Fruit fly (Drosophila melanogaster) whole organism, embryonic: Measurements from ENCODE around the gene CG43407.
A peak's percentile ranks its signal among the peaks of the same experiment; 100 is the strongest.

Source experiments
- CG10147 ChIP-seq: fragments of 200-800 bp; sonication (Bioruptor generic); optimal IDR thresholded peaks from 2 replicates; lab custom pipeline; 2019; ENCODE audit warnings: missing biosample characterization, mild to moderate bottlenecking, missing genetic modification characterization, moderate library complexity
- CG10209 ChIP-seq: fragments of 200-800 bp; sonication (Bioruptor generic); optimal IDR thresholded peaks from 3 replicates; lab custom pipeline; 2017; ENCODE audit warnings: missing biosample characterization, mild to moderate bottlenecking, missing genetic modification characterization, missing genetic modification reagents
- CG11696 ChIP-seq: fragments of 200-800 bp; sonication (Bioruptor generic); IDR thresholded peaks from 2 replicates; pipeline ENCODE4 v1.3.6; 2022; ENCODE audit warnings: missing biosample characterization, missing genetic modification characterization
- CG13624 ChIP-seq: fragments of 200-800 bp; sonication (Bioruptor generic); optimal IDR thresholded peaks from 2 replicates; lab custom pipeline; 2016; ENCODE audit warnings: missing biosample characterization, missing genetic modification characterization
- CG14667 ChIP-seq: fragments of 200-800 bp; sonication (Bioruptor generic); IDR thresholded peaks from 2 replicates; pipeline ENCODE4 v1.3.6; 2022; ENCODE audit warnings: missing biosample characterization, missing genetic modification characterization
- CG15073 ChIP-seq: fragments of 200-800 bp; sonication (Bioruptor generic); optimal IDR thresholded peaks from 2 replicates; lab custom pipeline; 2016; ENCODE audit warnings: missing biosample characterization, missing genetic modification characterization
- CG17568 ChIP-seq: fragments of 200-800 bp; sonication (Bioruptor generic); optimal IDR thresholded peaks from 2 replicates; lab custom pipeline; 2018; ENCODE audit warnings: missing biosample characterization, mild to moderate bottlenecking, missing genetic modification characterization, moderate library complexity
- CG18262 ChIP-seq: fragments of 200-800 bp; optimal IDR thresholded peaks from 3 replicates; lab custom pipeline; 2019; ENCODE audit warnings: missing biosample characterization, mild to moderate bottlenecking, missing genetic modification characterization, moderate library complexity
- CG32532 ChIP-seq: fragments of 200-800 bp; sonication (Bioruptor generic); IDR thresholded peaks from 2 replicates; pipeline ENCODE4 v1.3.6; 2022; ENCODE audit warnings: missing biosample characterization, missing genetic modification characterization
- CG3995 ChIP-seq: fragments of 200-800 bp; sonication (Bioruptor generic); optimal IDR thresholded peaks from 3 replicates; lab custom pipeline; 2016; ENCODE audit warnings: missing biosample characterization, missing genetic modification characterization
- CG4282 ChIP-seq: fragments of 200-800 bp; sonication (Bioruptor generic); optimal IDR thresholded peaks from 2 replicates; lab custom pipeline; 2016; ENCODE audit warnings: missing biosample characterization, missing genetic modification characterization
- CG6175 ChIP-seq: fragments of 200-800 bp; sonication (Bioruptor generic); IDR thresholded peaks from 3 replicates; pipeline ENCODE4 v1.3.6; 2022; ENCODE audit warnings: missing biosample characterization, missing genetic modification characterization
- CG7963 ChIP-seq: fragments of 200-800 bp; sonication (Bioruptor generic); IDR thresholded peaks from 3 replicates; pipeline ENCODE4 v1.3.6; 2022; ENCODE audit warnings: missing biosample characterization, missing genetic modification characterization; ENCODE audit not compliant: partially characterized antibody
- CG7987 ChIP-seq: fragments of 200-800 bp; sonication (Bioruptor generic); optimal IDR thresholded peaks from 2 replicates; lab custom pipeline; 2018; ENCODE audit warnings: missing biosample characterization, mild to moderate bottlenecking, missing genetic modification characterization, moderate library complexity
- CG8290 ChIP-seq, 3 experiments: fragments of 200-800 bp; sonication (Bioruptor generic); optimal IDR thresholded peaks; 2 replicates each; lab custom pipeline; 2016 to 2019; ENCODE audit warnings: missing biosample characterization in 3 of 3, missing genetic modification characterization in 3 of 3, mild to moderate bottlenecking in 2 of 3, moderate library complexity in 1 of 3
- CG9817 ChIP-seq: fragments of 200-800 bp; sonication (Bioruptor generic); optimal IDR thresholded peaks from 2 replicates; lab custom pipeline; 2018; ENCODE audit warnings: missing biosample characterization, mild to moderate bottlenecking, missing genetic modification characterization, moderate library complexity
- CHES-1-like ChIP-seq: fragments of 200-800 bp; sonication (Bioruptor generic); optimal IDR thresholded peaks from 2 replicates; lab custom pipeline; 2016; ENCODE audit warnings: missing biosample characterization, missing genetic modification characterization
- Dbx ChIP-seq: fragments of 200-800 bp; sonication (Bioruptor generic); IDR thresholded peaks from 3 replicates; pipeline ENCODE4 v1.3.6; 2022; ENCODE audit warnings: missing biosample characterization, missing genetic modification characterization
- Fer1 ChIP-seq: fragments of 200-800 bp; sonication (Bioruptor generic); optimal IDR thresholded peaks from 2 replicates; lab custom pipeline; 2017; ENCODE audit warnings: missing biosample characterization, mild to moderate bottlenecking, missing genetic modification characterization
- Gsc ChIP-seq: fragments of 200-800 bp; sonication (Bioruptor generic); IDR thresholded peaks from 2 replicates; pipeline ENCODE4 v1.3.6; 2022; ENCODE audit warnings: missing biosample characterization, missing genetic modification characterization
- HHEX ChIP-seq: fragments of 200-800 bp; sonication (Bioruptor generic); optimal IDR thresholded peaks from 3 replicates; lab custom pipeline; 2017; ENCODE audit warnings: missing biosample characterization, mild to moderate bottlenecking, missing genetic modification characterization, missing genetic modification reagents
- HLH3B ChIP-seq: fragments of 200-800 bp; sonication (Bioruptor generic); IDR thresholded peaks from 2 replicates; pipeline ENCODE4 v1.3.6; 2022; ENCODE audit warnings: missing biosample characterization, missing genetic modification characterization
- HmgD ChIP-seq: fragments of 200-800 bp; sonication (Bioruptor generic); optimal IDR thresholded peaks from 3 replicates; lab custom pipeline; 2016; ENCODE audit warnings: missing biosample characterization, missing genetic modification characterization
- Hr51 ChIP-seq, 2 experiments: fragments of 200-800 bp; sonication (Bioruptor generic); optimal IDR thresholded peaks; 2 replicates in 1 of 2; 3 replicates in 1 of 2; lab custom pipeline; 2016 to 2018; ENCODE audit warnings: missing biosample characterization in 2 of 2, missing genetic modification characterization in 2 of 2, mild to moderate bottlenecking in 1 of 2, moderate library complexity in 1 of 2
- Hsf ChIP-seq: fragments of 200-800 bp; sonication (Bioruptor generic); optimal IDR thresholded peaks from 3 replicates; lab custom pipeline; 2016; ENCODE audit warnings: missing biosample characterization, missing genetic modification characterization
- Meics ChIP-seq: fragments of 200-800 bp; sonication (Bioruptor generic); optimal IDR thresholded peaks from 2 replicates; lab custom pipeline; 2017; ENCODE audit warnings: missing biosample characterization, mild to moderate bottlenecking, missing genetic modification characterization
- Sry-δ ChIP-seq: fragments of 200-800 bp; sonication (Bioruptor generic); optimal IDR thresholded peaks from 2 replicates; lab custom pipeline; 2016; ENCODE audit warnings: missing biosample characterization, missing genetic modification characterization
- abd-A ChIP-seq: fragments of 200-800 bp; sonication (Bioruptor generic); optimal IDR thresholded peaks from 3 replicates; lab custom pipeline; 2019; ENCODE audit warnings: missing biosample characterization, mild to moderate bottlenecking, missing genetic modification characterization, moderate library complexity
- bsh ChIP-seq, 2 experiments: fragments of 200-800 bp; sonication (Bioruptor generic); optimal IDR thresholded peaks; 2 replicates each; lab custom pipeline; 2017 to 2018; ENCODE audit warnings: mild to moderate bottlenecking in 2 of 2, missing biosample characterization in 2 of 2, missing genetic modification characterization in 2 of 2, moderate library complexity in 1 of 2
- eyg ChIP-seq: fragments of 200-800 bp; sonication (Bioruptor generic); optimal IDR thresholded peaks from 3 replicates; lab custom pipeline; 2016; ENCODE audit warnings: missing biosample characterization, missing genetic modification characterization
- fu2 ChIP-seq: fragments of 200-800 bp; sonication (Bioruptor generic); optimal IDR thresholded peaks from 2 replicates; lab custom pipeline; 2016; ENCODE audit warnings: missing biosample characterization, missing genetic modification characterization
- hb ChIP-seq: fragments of 200-800 bp; sonication (Bioruptor generic); IDR thresholded peaks from 3 replicates; pipeline ENCODE4 v1.3.6; 2022; ENCODE audit warnings: missing biosample characterization, missing genetic modification characterization; ENCODE audit not compliant: partially characterized antibody
- hbn ChIP-seq: fragments of 200-800 bp; sonication (Bioruptor generic); IDR thresholded peaks from 2 replicates; pipeline ENCODE4 v1.3.6; 2022; ENCODE audit warnings: missing biosample characterization, missing genetic modification characterization; ENCODE audit not compliant: partially characterized antibody
- lilli ChIP-seq: fragments of 200-800 bp; sonication (Bioruptor generic); optimal IDR thresholded peaks from 3 replicates; lab custom pipeline; 2016; ENCODE audit warnings: missing biosample characterization, missing genetic modification characterization
- lmd ChIP-seq: fragments of 200-800 bp; sonication (Bioruptor generic); IDR thresholded peaks from 2 replicates; pipeline ENCODE4 v1.3.6; 2022; ENCODE audit warnings: missing biosample characterization, missing genetic modification characterization
- nerfin-1 ChIP-seq: fragments of 200-800 bp; sonication (Bioruptor generic); optimal IDR thresholded peaks from 3 replicates; lab custom pipeline; 2019; ENCODE audit warnings: missing biosample characterization, mild to moderate bottlenecking, missing genetic modification characterization, moderate library complexity
- nmo ChIP-seq: fragments of 200-800 bp; sonication (Bioruptor generic); optimal IDR thresholded peaks from 2 replicates; lab custom pipeline; 2018; ENCODE audit warnings: missing biosample characterization, mild to moderate bottlenecking, missing genetic modification characterization, moderate library complexity
- odd ChIP-seq: fragments of 200-800 bp; sonication (Bioruptor generic); optimal IDR thresholded peaks from 2 replicates; lab custom pipeline; 2017; ENCODE audit warnings: missing biosample characterization, mild to moderate bottlenecking, missing genetic modification characterization
- pho ChIP-seq: fragments of 200-800 bp; sonication (Bioruptor generic); optimal IDR thresholded peaks from 2 replicates; lab custom pipeline; 2016; ENCODE audit warnings: missing biosample characterization, missing genetic modification characterization
- phol ChIP-seq: fragments of 200-800 bp; sonication (Bioruptor generic); optimal IDR thresholded peaks from 3 replicates; lab custom pipeline; 2018; ENCODE audit warnings: missing biosample characterization, mild to moderate bottlenecking, missing genetic modification characterization, moderate library complexity
- pnt ChIP-seq: fragments of 200-800 bp; sonication (Bioruptor generic); optimal IDR thresholded peaks from 3 replicates; lab custom pipeline; 2016; ENCODE audit warnings: missing biosample characterization, missing genetic modification characterization
- prd ChIP-seq, 3 experiments: fragments of >200 bp in 2 of 3; fragments of 200-800 bp in 1 of 3; sonication (Bioruptor generic) in 1 of 3; optimal IDR thresholded peaks in 2 of 3; IDR thresholded peaks in 1 of 3; 2 replicates in 2 of 3; 3 replicates in 1 of 3; pipeline versions ENCODE4 v1.3.6 to Lab custom; 2017 to 2022; ENCODE audit warnings: missing biosample characterization in 1 of 3, missing genetic modification characterization in 1 of 3
- rib ChIP-seq: fragments of 200-800 bp; sonication (Bioruptor generic); IDR thresholded peaks from 2 replicates; pipeline ENCODE4 v1.3.6; 2022; ENCODE audit warnings: missing biosample characterization, missing genetic modification characterization
- sug ChIP-seq: fragments of 200-800 bp; optimal IDR thresholded peaks from 2 replicates; lab custom pipeline; 2019; ENCODE audit warnings: missing biosample characterization, mild to moderate bottlenecking, missing genetic modification characterization, moderate library complexity
- unpg ChIP-seq: fragments of 200-800 bp; sonication (Bioruptor generic); optimal IDR thresholded peaks from 3 replicates; lab custom pipeline; 2018; ENCODE audit warnings: missing biosample characterization, mild to moderate bottlenecking, missing genetic modification characterization, moderate library complexity
- vvl ChIP-seq: fragments of 200-800 bp; sonication (Bioruptor generic); IDR thresholded peaks from 2 replicates; pipeline ENCODE4 v1.3.6; 2022; ENCODE audit warnings: missing biosample characterization, missing genetic modification characterization
- wdn ChIP-seq: fragments of 200-800 bp; sonication (Bioruptor generic); IDR thresholded peaks from 2 replicates; pipeline ENCODE4 v1.3.6; 2022; ENCODE audit warnings: missing biosample characterization, missing genetic modification characterization
- zfh2 ChIP-seq: fragments of 200-800 bp; sonication (Bioruptor generic); optimal IDR thresholded peaks from 2 replicates; lab custom pipeline; 2016; ENCODE audit warnings: missing biosample characterization, missing genetic modification characterization

Gene CG43407

dm6 chr3L:19071173-19071844 lies 18.1 kb upstream of the CG43407 start (continued):
- TF ChIP-seq abd-A (tag; lab: Kevin White, UChicago) (peak; percentile 84), HLH3B (GFP tag; lab: Robert Waterston, UW) (peak; percentile 18; the same call in 1 of the 2 replicates), CG13624 (GFP tag; lab: Kevin White, UChicago) (no peak), hb (GFP tag; lab: Robert Waterston, UW) (no peak), HmgD (no peak), lilli (no peak), lmd (no peak), CG18262 (peak; percentile 9), eyg (GFP tag; lab: Kevin White, UChicago) (peak; percentile 3), vvl (peak; percentile 43), Fer1 (GFP tag; lab: Kevin White, UChicago) (peak; percentile 70), CG9817 (tag; lab: Kevin White, UChicago) (peak; percentile 21), bsh (GFP tag; optimal IDR thresholded peaks at IDR 0.05; lab: Kevin White, UChicago) (no peak), Gsc (GFP tag; lab: Robert Waterston, UW) (no peak), CG11696 (GFP tag; lab: Robert Waterston, UW) (no peak), CG3995 (peak; percentile 0), Meics (GFP tag; lab: Kevin White, UChicago) (peak; percentile 32), CG10209 (peak; percentile 29), nmo (no peak), odd (GFP tag; lab: Kevin White, UChicago) (no peak), hbn (no peak), zfh2 (GFP tag; lab: Kevin White, UChicago) (peak; percentile 23), pnt (peak; percentile 19), fu2 (no peak), phol (tag; lab: Kevin White, UChicago) (no peak), Hsf (GFP tag; lab: Kevin White, UChicago) (no peak), Hr51 (GFP tag; optimal IDR thresholded peaks at IDR 0.05; lab: Kevin White, UChicago) (no peak), pho (no peak), CG6175 (GFP tag; lab: Robert Waterston, UW) (no peak), prd (optimal IDR thresholded peaks at IDR 0.05; lab: Kevin White, UChicago) (no peak), prd (GFP tag; IDR thresholded peaks at IDR 0.05; lab: Robert Waterston, UW) (peak; percentile 48; the same call in 1 of the 3 replicates), CG17568 (GFP tag; lab: Kevin White, UChicago) (peak; percentile 28), unpg (GFP tag; lab: Kevin White, UChicago) (peak; percentile 30), Dbx (GFP tag; lab: Robert Waterston, UW) (0 out of 3 replicates have a peak, but pooled peaks have one; percentile 33), CG8290 (GFP tag; optimal IDR thresholded peaks at IDR 0.05; lab: Kevin White, UChicago) (no peak), CG8290 (tag; optimal IDR thresholded peaks at IDR 0.05; lab: Kevin White, UChicago) (peak in 1 of 2 experiments; percentile 21), nerfin-1 (tag; lab: Kevin White, UChicago) (no peak), CG4282 (GFP tag; lab: Kevin White, UChicago) (no peak), rib (GFP tag; lab: Robert Waterston, UW) (peak; percentile 76; the same call in 1 of the 2 replicates), CG7963 (GFP tag; lab: Robert Waterston, UW) (no peak), CG15073 (GFP tag; lab: Kevin White, UChicago) (no peak), wdn (peak; percentile 44; the same call in 1 of the 2 replicates), Sry-δ (GFP tag; lab: Kevin White, UChicago) (no peak), HHEX (GFP tag; lab: Kevin White, UChicago) (no peak), CG7987 (no peak), CHES-1-like (GFP tag; lab: Kevin White, UChicago) (peak; percentile 1), CG32532 (GFP tag; lab: Robert Waterston, UW) (peak; percentile 67), CG14667 (no peak), sug (tag; lab: Kevin White, UChicago) (peak; percentile 13), CG10147 (GFP tag; lab: Kevin White, UChicago) (peak; percentile 24)
